Fruit fly (Drosophila melanogaster) whole organism, embryonic: ENCODE measurements around the gene HisCl1.

ENCODE experiments used
- CG1024 ChIP-seq: fragments of 200-800 bp; sonication (Bioruptor generic); IDR thresholded peaks from 2 replicates; pipeline ENCODE4 v1.3.6; 2022; ENCODE audit warnings: missing biosample characterization, missing genetic modification characterization
- CG10267 ChIP-seq: fragments of 200-800 bp; sonication (Bioruptor generic); optimal IDR thresholded peaks from 2 replicates; lab custom pipeline; 2018; ENCODE audit warnings: missing biosample characterization, mild to moderate bottlenecking, missing genetic modification characterization, moderate library complexity
- CG10431 ChIP-seq: fragments of 200-800 bp; sonication (Bioruptor generic); optimal IDR thresholded peaks from 3 replicates; lab custom pipeline; 2018; ENCODE audit warnings: missing biosample characterization, mild to moderate bottlenecking, missing genetic modification characterization
- CG12071 ChIP-seq: fragments of 200-800 bp; sonication (Bioruptor generic); optimal IDR thresholded peaks from 3 replicates; lab custom pipeline; 2018; ENCODE audit warnings: missing biosample characterization, mild to moderate bottlenecking, missing genetic modification characterization
- CG12104 ChIP-seq: fragments of 200-800 bp; sonication (Bioruptor generic); optimal IDR thresholded peaks from 3 replicates; lab custom pipeline; 2016; ENCODE audit warnings: missing biosample characterization, missing genetic modification characterization
- CG12744 ChIP-seq: fragments of 200-800 bp; sonication (Bioruptor generic); optimal IDR thresholded peaks from 2 replicates; lab custom pipeline; 2016; ENCODE audit warnings: missing biosample characterization, missing genetic modification characterization
- CG14050 ChIP-seq: fragments of 200-800 bp; sonication (Bioruptor generic); IDR thresholded peaks from 3 replicates; pipeline ENCODE4 v1.3.6; 2022; ENCODE audit warnings: missing biosample characterization, missing genetic modification characterization
- CG14441 ChIP-seq: fragments of 200-800 bp; sonication (Bioruptor generic); IDR thresholded peaks from 2 replicates; pipeline ENCODE4 v1.3.6; 2022; ENCODE audit warnings: missing biosample characterization, missing genetic modification characterization
- CG15696 ChIP-seq: fragments of 200-800 bp; sonication (Bioruptor generic); optimal IDR thresholded peaks from 2 replicates; lab custom pipeline; 2019; ENCODE audit warnings: missing biosample characterization, mild to moderate bottlenecking, missing genetic modification characterization, moderate library complexity
- CG17568 ChIP-seq: fragments of 200-800 bp; sonication (Bioruptor generic); optimal IDR thresholded peaks from 2 replicates; lab custom pipeline; 2018; ENCODE audit warnings: missing biosample characterization, mild to moderate bottlenecking, missing genetic modification characterization, moderate library complexity
- CG1832 ChIP-seq: fragments of 200-800 bp; sonication (Bioruptor generic); optimal IDR thresholded peaks from 2 replicates; lab custom pipeline; 2017; ENCODE audit warnings: missing biosample characterization, mild to moderate bottlenecking, missing genetic modification characterization, inconsistent platforms
- CG30020 ChIP-seq: fragments of 200-800 bp; optimal IDR thresholded peaks from 2 replicates; lab custom pipeline; 2019; ENCODE audit warnings: missing biosample characterization, mild to moderate bottlenecking, missing genetic modification characterization, moderate library complexity
- CG34422 ChIP-seq: fragments of 200-800 bp; sonication (Bioruptor generic); IDR thresholded peaks from 3 replicates; pipeline ENCODE4 v1.3.6; 2022; ENCODE audit warnings: missing biosample characterization, missing genetic modification characterization
- CG4282 ChIP-seq: fragments of 200-800 bp; sonication (Bioruptor generic); optimal IDR thresholded peaks from 2 replicates; lab custom pipeline; 2016; ENCODE audit warnings: missing biosample characterization, missing genetic modification characterization
- CG4617 ChIP-seq: fragments of 200-800 bp; sonication (Bioruptor generic); optimal IDR thresholded peaks from 3 replicates; lab custom pipeline; 2016; ENCODE audit warnings: missing biosample characterization, missing genetic modification characterization, borderline replicate concordance
- CG4820 ChIP-seq: fragments of 200-800 bp; sonication (Bioruptor generic); optimal IDR thresholded peaks from 3 replicates; lab custom pipeline; 2016; ENCODE audit warnings: missing biosample characterization, missing genetic modification characterization
- CG4854 ChIP-seq: fragments of 200-800 bp; sonication (Bioruptor generic); optimal IDR thresholded peaks from 2 replicates; lab custom pipeline; 2016; ENCODE audit warnings: missing biosample characterization, missing genetic modification characterization, inconsistent platforms
- CG7372 ChIP-seq: fragments of 200-800 bp; sonication (Bioruptor generic); IDR thresholded peaks from 2 replicates; pipeline ENCODE4 v1.3.6; 2022; ENCODE audit warnings: missing biosample characterization, missing genetic modification characterization
- CG9797 ChIP-seq: fragments of 200-800 bp; sonication (Bioruptor generic); optimal IDR thresholded peaks from 3 replicates; lab custom pipeline; 2018; ENCODE audit warnings: missing biosample characterization, mild to moderate bottlenecking, missing genetic modification characterization
- Dp ChIP-seq: fragments of 200-800 bp; sonication (Bioruptor generic); optimal IDR thresholded peaks from 2 replicates; lab custom pipeline; 2018; ENCODE audit warnings: missing biosample characterization, mild to moderate bottlenecking, missing genetic modification characterization, moderate library complexity
- Dref ChIP-seq: fragments of 200-800 bp; sonication (Bioruptor generic); IDR thresholded peaks from 2 replicates; pipeline ENCODE4 v1.3.6; 2022; ENCODE audit warnings: missing biosample characterization, missing genetic modification characterization
- Eip74EF ChIP-seq, 2 experiments: fragments of 200-800 bp in 1 of 2; fragments of >200 bp in 1 of 2; sonication (Bioruptor generic) in 1 of 2; optimal IDR thresholded peaks; 2 replicates each; lab custom pipeline; 2017 to 2019; ENCODE audit warnings: missing biosample characterization in 2 of 2, missing genetic modification characterization in 2 of 2, mild to moderate bottlenecking in 1 of 2, moderate library complexity in 1 of 2
- Fer1 ChIP-seq: fragments of 200-800 bp; sonication (Bioruptor generic); optimal IDR thresholded peaks from 2 replicates; lab custom pipeline; 2017; ENCODE audit warnings: missing biosample characterization, mild to moderate bottlenecking, missing genetic modification characterization
- Fer3 ChIP-seq: fragments of 200-800 bp; sonication (Bioruptor generic); optimal IDR thresholded peaks from 2 replicates; lab custom pipeline; 2018; ENCODE audit warnings: missing biosample characterization, mild to moderate bottlenecking, missing genetic modification characterization, moderate library complexity
- Gug ChIP-seq: fragments of 200-800 bp; sonication (Bioruptor generic); IDR thresholded peaks from 4 replicates; pipeline ENCODE4 v1.3.6; 2022; ENCODE audit warnings: missing biosample characterization, missing genetic modification characterization
- HLH4C ChIP-seq: fragments of 200-800 bp; sonication (Bioruptor generic); IDR thresholded peaks from 3 replicates; pipeline ENCODE4 v1.3.6; 2022; ENCODE audit warnings: missing biosample characterization, missing genetic modification characterization; ENCODE audit not compliant: partially characterized antibody
- HmgD ChIP-seq: fragments of 200-800 bp; sonication (Bioruptor generic); optimal IDR thresholded peaks from 3 replicates; lab custom pipeline; 2016; ENCODE audit warnings: missing biosample characterization, missing genetic modification characterization
- Hmr ChIP-seq: fragments of 200-800 bp; sonication (Bioruptor generic); optimal IDR thresholded peaks from 3 replicates; lab custom pipeline; 2017; ENCODE audit warnings: mild to moderate bottlenecking, missing biosample characterization, missing genetic modification reagents, missing genetic modification characterization
- Hr51 ChIP-seq, 2 experiments: fragments of 200-800 bp; sonication (Bioruptor generic); optimal IDR thresholded peaks; 2 replicates in 1 of 2; 3 replicates in 1 of 2; lab custom pipeline; 2016 to 2018; ENCODE audit warnings: missing biosample characterization in 2 of 2, missing genetic modification characterization in 2 of 2, mild to moderate bottlenecking in 1 of 2, moderate library complexity in 1 of 2
- Kr ChIP-seq: fragments of 200-800 bp; sonication (Bioruptor generic); optimal IDR thresholded peaks from 2 replicates; lab custom pipeline; 2017; ENCODE audit warnings: missing biosample characterization, mild to moderate bottlenecking, missing genetic modification characterization
- MESR4 ChIP-seq: fragments of 200-800 bp; sonication (Bioruptor generic); optimal IDR thresholded peaks from 2 replicates; lab custom pipeline; 2018; ENCODE audit warnings: missing biosample characterization, mild to moderate bottlenecking, missing genetic modification characterization, moderate library complexity
- NK7.1 ChIP-seq: fragments of 200-800 bp; sonication (Bioruptor generic); optimal IDR thresholded peaks from 3 replicates; lab custom pipeline; 2016; ENCODE audit warnings: missing biosample characterization, missing genetic modification characterization
- Sry-δ ChIP-seq: fragments of 200-800 bp; sonication (Bioruptor generic); optimal IDR thresholded peaks from 2 replicates; lab custom pipeline; 2016; ENCODE audit warnings: missing biosample characterization, missing genetic modification characterization
- ara ChIP-seq: fragments of 200-800 bp; sonication (Bioruptor generic); IDR thresholded peaks from 2 replicates; pipeline ENCODE4 v1.3.6; 2022; ENCODE audit warnings: missing biosample characterization, missing genetic modification characterization
- ase ChIP-seq: fragments of 200-800 bp; sonication (Bioruptor generic); IDR thresholded peaks from 3 replicates; pipeline ENCODE4 v1.3.6; 2022; ENCODE audit warnings: missing biosample characterization, missing genetic modification characterization
- bbx ChIP-seq: fragments of 200-800 bp; sonication (Bioruptor generic); IDR thresholded peaks from 2 replicates; pipeline ENCODE4 v1.3.6; 2022; ENCODE audit warnings: missing biosample characterization, missing genetic modification characterization; ENCODE audit not compliant: partially characterized antibody
- bowl ChIP-seq: fragments of 200-800 bp; sonication (Bioruptor generic); IDR thresholded peaks from 2 replicates; pipeline ENCODE4 v1.3.6; 2022; ENCODE audit warnings: missing biosample characterization, missing genetic modification characterization
- corto ChIP-seq: fragments of 200-800 bp; sonication (Bioruptor generic); optimal IDR thresholded peaks from 2 replicates; lab custom pipeline; 2016; ENCODE audit warnings: missing biosample characterization, mild to moderate bottlenecking, missing genetic modification characterization, moderate library complexity
- en ChIP-seq: fragments of 200-800 bp; sonication (Bioruptor generic); optimal IDR thresholded peaks from 2 replicates; lab custom pipeline; 2016; ENCODE audit warnings: missing biosample characterization, missing genetic modification characterization
- gfzf ChIP-seq: fragments of 200-800 bp; sonication (Bioruptor generic); optimal IDR thresholded peaks from 2 replicates; lab custom pipeline; 2016; ENCODE audit warnings: missing biosample characterization, mild to moderate bottlenecking, missing genetic modification characterization, moderate library complexity
- jumu ChIP-seq: fragments of 200-800 bp; sonication (Bioruptor generic); optimal IDR thresholded peaks from 3 replicates; lab custom pipeline; 2016; ENCODE audit warnings: missing biosample characterization, missing genetic modification characterization
- nau ChIP-seq: fragments of 200-800 bp; sonication (Bioruptor generic); optimal IDR thresholded peaks from 3 replicates; lab custom pipeline; 2017; ENCODE audit warnings: missing biosample characterization, mild to moderate bottlenecking, missing genetic modification characterization, missing genetic modification reagents
- pnt ChIP-seq: fragments of 200-800 bp; sonication (Bioruptor generic); optimal IDR thresholded peaks from 3 replicates; lab custom pipeline; 2016; ENCODE audit warnings: missing biosample characterization, missing genetic modification characterization
- sens ChIP-seq: fragments of 200-800 bp; sonication (Bioruptor generic); peaks from one replicate; lab custom pipeline; 2016; ENCODE audit warnings: missing biosample characterization, missing genetic modification characterization
- sens-2 ChIP-seq: fragments of 200-800 bp; sonication (Bioruptor generic); IDR thresholded peaks from 2 replicates; pipeline ENCODE4 v1.3.6; 2022; ENCODE audit warnings: missing biosample characterization, missing genetic modification characterization
- sima ChIP-seq: fragments of 200-800 bp; sonication (Bioruptor generic); optimal IDR thresholded peaks from 2 replicates; lab custom pipeline; 2016; ENCODE audit warnings: missing biosample characterization, missing genetic modification characterization
- sug ChIP-seq: fragments of 200-800 bp; optimal IDR thresholded peaks from 2 replicates; lab custom pipeline; 2019; ENCODE audit warnings: missing biosample characterization, mild to moderate bottlenecking, missing genetic modification characterization, moderate library complexity
- yki ChIP-seq: fragments of >200 bp; optimal IDR thresholded peaks from 3 replicates; lab custom pipeline; 2018

HisCl1 gene

DNA sequence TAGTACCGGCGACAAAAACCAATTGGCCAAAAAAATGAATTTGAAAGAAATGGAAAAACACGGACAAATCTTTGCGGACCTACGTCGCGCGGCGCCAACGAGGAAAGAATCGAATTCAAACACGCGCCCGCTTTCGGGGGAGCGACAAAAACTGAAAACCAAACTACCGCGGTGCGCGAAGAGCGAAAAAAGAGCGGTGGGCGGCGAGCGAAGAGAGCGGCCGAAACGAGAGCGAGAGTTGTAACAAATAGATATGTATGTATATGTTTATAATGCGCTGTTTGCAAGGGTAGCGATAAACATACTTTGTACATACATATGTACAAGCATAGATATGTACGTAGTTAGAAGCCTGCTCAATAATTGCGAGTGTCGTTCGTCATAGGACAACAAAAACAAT lies 27.0 kb upstream of the HisCl1 start (continued):
- TF ChIP-seq Dp (GFP tag; lab: Kevin White, UChicago) (peak; percentile 32), Fer1 (GFP tag; lab: Kevin White, UChicago) (no peak)

DNA sequence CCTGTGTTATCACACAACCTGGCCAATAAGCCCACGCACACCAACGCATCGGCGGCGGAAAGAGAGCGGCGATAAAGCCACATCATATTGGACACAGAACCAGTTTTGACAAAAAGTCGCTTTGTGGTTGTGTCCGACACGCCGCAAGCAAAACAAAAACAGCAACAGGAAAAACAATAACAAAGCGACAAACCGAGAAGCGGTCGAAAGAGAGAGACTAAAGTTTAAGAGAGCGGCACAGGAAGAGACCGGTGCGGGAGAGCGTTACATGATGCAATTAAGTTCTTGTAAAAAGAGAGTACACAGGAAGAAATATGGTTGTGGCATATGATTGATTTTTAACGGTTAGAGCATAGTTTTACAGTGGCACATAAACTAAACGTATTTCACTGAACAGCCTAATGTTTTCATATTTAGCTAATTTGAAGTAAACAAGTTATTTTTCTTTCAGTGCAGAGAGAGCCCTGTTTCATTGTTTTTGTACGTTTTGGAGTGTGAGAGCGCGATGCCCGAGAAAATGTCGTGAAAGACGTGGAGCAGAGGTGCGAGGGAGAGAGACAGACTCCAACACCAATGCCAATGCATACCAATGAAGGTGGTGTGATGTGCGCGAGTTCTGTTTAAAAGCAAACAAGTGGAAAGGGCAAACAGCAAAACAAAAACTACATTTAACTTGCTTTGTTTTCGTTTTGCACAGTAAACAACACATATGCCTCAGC lies 26.1 kb upstream of the HisCl1 start:
- TF ChIP-seq CG15696: peak; percentile 100
- no peak for TF ChIP-seq bbx (GFP tag; lab: Robert Waterston, UW)
- TF ChIP-seq CG34422 (GFP tag; lab: Robert Waterston, UW): no peak
- peak; percentile 100 for TF ChIP-seq Hmr (GFP tag; lab: Kevin White, UChicago)
- peak; percentile 100 for TF ChIP-seq Fer3 (tag; lab: Kevin White, UChicago)
- TF ChIP-seq HmgD (GFP tag; lab: Kevin White, UChicago): peak; percentile 100
- peak; percentile 99 for TF ChIP-seq nau (GFP tag; lab: Kevin White, UChicago)
- peak; percentile 100 for TF ChIP-seq CG12104
- no peak for TF ChIP-seq HLH4C (GFP tag; lab: Robert Waterston, UW)
- TF ChIP-seq yki: peak; percentile 69
- TF ChIP-seq CG12071 (GFP tag; lab: Kevin White, UChicago): peak; percentile 100
- peak; percentile 93 for TF ChIP-seq CG30020 (tag; lab: Kevin White, UChicago)
- TF ChIP-seq Gug (GFP tag; lab: Robert Waterston, UW): peak; percentile 100
- TF ChIP-seq Dref (GFP tag; lab: Robert Waterston, UW): no peak
- TF ChIP-seq NK7.1 (GFP tag; lab: Kevin White, UChicago): peak; percentile 100
- no peak for TF ChIP-seq CG7372 (GFP tag; lab: Robert Waterston, UW)
- TF ChIP-seq CG10267 (tag; lab: Kevin White, UChicago): peak; percentile 99
- no peak for TF ChIP-seq CG14441 (GFP tag; lab: Robert Waterston, UW)
- peak; percentile 100 for TF ChIP-seq CG12744 (GFP tag; lab: Kevin White, UChicago)
- TF ChIP-seq CG4617 (GFP tag; lab: Kevin White, UChicago): peak; percentile 100
- peak; percentile 78 for TF ChIP-seq CG9797 (GFP tag; lab: Kevin White, UChicago)
- TF ChIP-seq CG14050: no peak
- peak; percentile 99 for TF ChIP-seq sug (tag; lab: Kevin White, UChicago)
- peak; percentile 97 for TF ChIP-seq MESR4 (GFP tag; lab: Kevin White, UChicago)
- peak; percentile 100 for TF ChIP-seq sens (GFP tag; lab: Kevin White, UChicago)
- peak; percentile 99 for TF ChIP-seq sima
- no peak for TF ChIP-seq bowl (GFP tag; lab: Robert Waterston, UW)
- no peak for TF ChIP-seq ase (GFP tag; lab: Robert Waterston, UW)
- peak; percentile 100 for TF ChIP-seq Hr51 (GFP tag; optimal IDR thresholded peaks at IDR 0.05; lab: Kevin White, UChicago)
- TF ChIP-seq CG17568 (GFP tag; lab: Kevin White, UChicago): peak; percentile 100
- TF ChIP-seq CG1024 (GFP tag; lab: Robert Waterston, UW): no peak
- peak; percentile 71 for TF ChIP-seq CG1832
- peak; percentile 100 for TF ChIP-seq CG4854 (GFP tag; lab: Kevin White, UChicago)
- TF ChIP-seq CG4282: peak; percentile 100
- TF ChIP-seq Kr (GFP tag; lab: Kevin White, UChicago): peak; percentile 91
- TF ChIP-seq CG10431 (GFP tag; lab: Kevin White, UChicago): peak; percentile 99
- peak; percentile 100 for TF ChIP-seq en (GFP tag; lab: Kevin White, UChicago)
- no peak for TF ChIP-seq sens-2
- peak; percentile 99 for TF ChIP-seq CG4820 (GFP tag; lab: Kevin White, UChicago)
- TF ChIP-seq corto (GFP tag; lab: Kevin White, UChicago): peak; percentile 100
- peak; percentile 90 for TF ChIP-seq Sry-δ
- TF ChIP-seq Eip74EF (GFP tag; optimal IDR thresholded peaks at IDR 0.05; lab: Kevin White, UChicago): peak; percentile 47 to 99
- peak; percentile 100 for TF ChIP-seq jumu
- no peak for TF ChIP-seq ara (GFP tag; lab: Robert Waterston, UW)
- peak; percentile 54 for TF ChIP-seq gfzf (GFP tag; lab: Kevin White, UChicago)
- peak; percentile 100 for TF ChIP-seq pnt (GFP tag; lab: Kevin White, UChicago)
